Fruit fly (Drosophila melanogaster) whole organism, embryonic: ENCODE results near the gene CG17472.

Experiments used
- CG10274 ChIP-seq: fragments of 200-800 bp; sonication (Bioruptor generic); optimal IDR thresholded peaks from 3 replicates; lab custom pipeline; 2017; ENCODE audit warnings: missing biosample characterization, mild to moderate bottlenecking, missing genetic modification characterization
- CG11504 ChIP-seq: fragments of 200-800 bp; sonication (Bioruptor generic); optimal IDR thresholded peaks from 3 replicates; lab custom pipeline; 2019; ENCODE audit warnings: missing biosample characterization, mild to moderate bottlenecking, missing genetic modification characterization, moderate library complexity
- CG12769 ChIP-seq: fragments of 200-800 bp; sonication (Bioruptor generic); optimal IDR thresholded peaks from 2 replicates; lab custom pipeline; 2019; ENCODE audit warnings: missing biosample characterization, mild to moderate bottlenecking, missing genetic modification characterization, moderate library complexity
- CG13894 ChIP-seq: fragments of 200-800 bp; sonication (Bioruptor generic); optimal IDR thresholded peaks from 3 replicates; lab custom pipeline; 2018; ENCODE audit warnings: missing biosample characterization, mild to moderate bottlenecking, missing genetic modification characterization, moderate library complexity
- CG14710 ChIP-seq: fragments of 200-800 bp; sonication (Bioruptor generic); optimal IDR thresholded peaks from 3 replicates; lab custom pipeline; 2019; ENCODE audit warnings: missing biosample characterization, mild to moderate bottlenecking, missing genetic modification characterization, moderate library complexity
- CG15514 ChIP-seq: fragments of 200-800 bp; sonication (Bioruptor generic); optimal IDR thresholded peaks from 3 replicates; lab custom pipeline; 2017; ENCODE audit warnings: missing biosample characterization, missing genetic modification characterization, mild to moderate bottlenecking, moderate library complexity, missing genetic modification reagents
- CG15601 ChIP-seq: fragments of 200-800 bp; sonication (Bioruptor generic); optimal IDR thresholded peaks from 3 replicates; lab custom pipeline; 2019; ENCODE audit warnings: missing biosample characterization, mild to moderate bottlenecking, missing genetic modification characterization, moderate library complexity
- CG16813 ChIP-seq: fragments of 200-800 bp; sonication (Bioruptor generic); IDR thresholded peaks from 3 replicates; pipeline ENCODE4 v1.3.6; 2022; ENCODE audit warnings: missing biosample characterization, missing genetic modification characterization; ENCODE audit not compliant: partially characterized antibody
- CG17361 ChIP-seq: fragments of 200-800 bp; sonication (Bioruptor generic); IDR thresholded peaks from 3 replicates; pipeline ENCODE4 v1.3.6; 2022; ENCODE audit warnings: missing biosample characterization, missing genetic modification characterization
- CG1792 ChIP-seq: fragments of 200-800 bp; sonication (Bioruptor generic); optimal IDR thresholded peaks from 2 replicates; lab custom pipeline; 2016; ENCODE audit warnings: missing biosample characterization, missing genetic modification characterization
- CG18476 ChIP-seq: fragments of 200-800 bp; sonication (Bioruptor generic); optimal IDR thresholded peaks from 2 replicates; lab custom pipeline; 2016; ENCODE audit warnings: missing biosample characterization, mild to moderate bottlenecking, missing genetic modification characterization
- CG2712 ChIP-seq: fragments of 200-800 bp; optimal IDR thresholded peaks from 3 replicates; lab custom pipeline; 2019; ENCODE audit warnings: missing biosample characterization, mild to moderate bottlenecking, missing genetic modification characterization, moderate library complexity
- CG34224 ChIP-seq: fragments of 200-800 bp; sonication (Bioruptor generic); IDR thresholded peaks from 3 replicates; pipeline ENCODE4 v1.3.6; 2022; ENCODE audit warnings: missing biosample characterization, missing genetic modification characterization; ENCODE audit not compliant: partially characterized antibody
- CG3847 ChIP-seq: fragments of 200-800 bp; sonication (Bioruptor generic); IDR thresholded peaks from 2 replicates; pipeline ENCODE4 v1.3.6; 2022; ENCODE audit warnings: missing biosample characterization, missing genetic modification characterization
- CG3995 ChIP-seq: fragments of 200-800 bp; sonication (Bioruptor generic); optimal IDR thresholded peaks from 3 replicates; lab custom pipeline; 2016; ENCODE audit warnings: missing biosample characterization, missing genetic modification characterization
- CG5180 ChIP-seq: fragments of 200-800 bp; sonication (Bioruptor generic); optimal IDR thresholded peaks from 3 replicates; lab custom pipeline; 2017; ENCODE audit warnings: missing biosample characterization, missing genetic modification characterization, mild to moderate bottlenecking, moderate library complexity, missing genetic modification reagents
- CG6765 ChIP-seq: fragments of 200-800 bp; sonication (Bioruptor generic); optimal IDR thresholded peaks from 3 replicates; lab custom pipeline; 2017; ENCODE audit warnings: missing biosample characterization, mild to moderate bottlenecking, missing genetic modification characterization
- CG8290 ChIP-seq, 3 experiments: fragments of 200-800 bp; sonication (Bioruptor generic); optimal IDR thresholded peaks; 2 replicates each; lab custom pipeline; 2016 to 2019; ENCODE audit warnings: missing biosample characterization in 3 of 3, missing genetic modification characterization in 3 of 3, mild to moderate bottlenecking in 2 of 3, moderate library complexity in 1 of 3
- CHES-1-like ChIP-seq: fragments of 200-800 bp; sonication (Bioruptor generic); optimal IDR thresholded peaks from 2 replicates; lab custom pipeline; 2016; ENCODE audit warnings: missing biosample characterization, missing genetic modification characterization
- Dfd ChIP-seq, 2 experiments: fragments of >200 bp; optimal IDR thresholded peaks; 2 replicates each; lab custom pipeline; 2017; ENCODE audit warnings: missing biosample characterization in 2 of 2, missing genetic modification characterization in 2 of 2
- Ets65A ChIP-seq: fragments of 200-800 bp; sonication (Bioruptor generic); peaks from one replicate; lab custom pipeline; 2016; ENCODE audit warnings: missing biosample characterization, missing genetic modification characterization
- Hey ChIP-seq: fragments of 200-800 bp; sonication (Bioruptor generic); optimal IDR thresholded peaks from 3 replicates; lab custom pipeline; 2018; ENCODE audit warnings: missing biosample characterization, mild to moderate bottlenecking, missing genetic modification characterization
- Lhr ChIP-seq: fragments of 200-800 bp; sonication (Bioruptor generic); optimal IDR thresholded peaks from 3 replicates; lab custom pipeline; 2017; ENCODE audit warnings: mild to moderate bottlenecking, missing biosample characterization, missing genetic modification reagents, missing genetic modification characterization
- MBD-R2 ChIP-seq: fragments of 200-800 bp; sonication (Bioruptor generic); IDR thresholded peaks from 2 replicates; pipeline ENCODE4 v1.3.6; 2022; ENCODE audit warnings: missing biosample characterization, missing genetic modification characterization
- Max ChIP-seq: fragments of 200-800 bp; sonication (Bioruptor generic); optimal IDR thresholded peaks from 2 replicates; lab custom pipeline; 2016; ENCODE audit warnings: missing biosample characterization, mild to moderate bottlenecking, missing genetic modification characterization
- Med ChIP-seq: fragments of 200-800 bp; sonication (Bioruptor generic); peaks from one replicate; lab custom pipeline; 2016; ENCODE audit warnings: missing biosample characterization, missing genetic modification characterization, mild to moderate bottlenecking, inconsistent platforms, moderate library complexity
- Myb ChIP-seq: fragments of 200-800 bp; sonication (Bioruptor generic); optimal IDR thresholded peaks from 2 replicates; lab custom pipeline; 2016; ENCODE audit warnings: missing biosample characterization, missing genetic modification characterization
- Scr ChIP-seq: fragments of 200-800 bp; sonication (Bioruptor generic); IDR thresholded peaks from 2 replicates; pipeline ENCODE4 v1.3.6; 2022; ENCODE audit warnings: missing biosample characterization, missing genetic modification characterization; ENCODE audit not compliant: partially characterized antibody
- Sry-δ ChIP-seq: fragments of 200-800 bp; sonication (Bioruptor generic); optimal IDR thresholded peaks from 2 replicates; lab custom pipeline; 2016; ENCODE audit warnings: missing biosample characterization, missing genetic modification characterization
- Stat92E ChIP-seq, 3 experiments: fragments of >200 bp in 2 of 3; fragments of 200-800 bp in 1 of 3; sonication (Bioruptor generic) in 1 of 3; optimal IDR thresholded peaks; 2 replicates each; lab custom pipeline; 2017 to 2019; ENCODE audit warnings: missing biosample characterization in 3 of 3, missing genetic modification characterization in 3 of 3, mild to moderate bottlenecking in 1 of 3, moderate library complexity in 1 of 3
- YL-1 ChIP-seq: fragments of 200-800 bp; sonication (Bioruptor generic); optimal IDR thresholded peaks from 3 replicates; lab custom pipeline; 2017; ENCODE audit warnings: missing biosample characterization, mild to moderate bottlenecking, missing genetic modification characterization
- ato ChIP-seq: fragments of 200-800 bp; sonication (Bioruptor generic); IDR thresholded peaks from 2 replicates; pipeline ENCODE4 v1.3.6; 2022; ENCODE audit warnings: missing biosample characterization, missing genetic modification characterization; ENCODE audit not compliant: partially characterized antibody
- bbx ChIP-seq: fragments of 200-800 bp; sonication (Bioruptor generic); IDR thresholded peaks from 2 replicates; pipeline ENCODE4 v1.3.6; 2022; ENCODE audit warnings: missing biosample characterization, missing genetic modification characterization; ENCODE audit not compliant: partially characterized antibody
- chn ChIP-seq: fragments of 200-800 bp; sonication (Bioruptor generic); optimal IDR thresholded peaks from 2 replicates; lab custom pipeline; 2016; ENCODE audit warnings: missing biosample characterization, missing genetic modification characterization
- da ChIP-seq: fragments of 200-800 bp; sonication (Bioruptor generic); optimal IDR thresholded peaks from 2 replicates; lab custom pipeline; 2016; ENCODE audit warnings: missing biosample characterization, missing genetic modification characterization
- ftz-f1 ChIP-seq: fragments of 200-800 bp; sonication (Bioruptor generic); optimal IDR thresholded peaks from 2 replicates; lab custom pipeline; 2016; ENCODE audit warnings: missing biosample characterization, missing genetic modification characterization
- gfzf ChIP-seq: fragments of 200-800 bp; sonication (Bioruptor generic); optimal IDR thresholded peaks from 2 replicates; lab custom pipeline; 2016; ENCODE audit warnings: missing biosample characterization, mild to moderate bottlenecking, missing genetic modification characterization, moderate library complexity
- grau ChIP-seq: fragments of 200-800 bp; optimal IDR thresholded peaks from 3 replicates; lab custom pipeline; 2019; ENCODE audit warnings: missing biosample characterization, mild to moderate bottlenecking, missing genetic modification characterization, moderate library complexity
- ken ChIP-seq: fragments of 200-800 bp; sonication (Bioruptor generic); IDR thresholded peaks from 3 replicates; pipeline ENCODE4 v1.3.6; 2022; ENCODE audit warnings: missing biosample characterization, missing genetic modification characterization
- knrl ChIP-seq: fragments of 200-800 bp; sonication (Bioruptor generic); IDR thresholded peaks from 3 replicates; pipeline ENCODE4 v1.3.6; 2022; ENCODE audit warnings: missing biosample characterization, missing genetic modification characterization; ENCODE audit not compliant: partially characterized antibody
- lov ChIP-seq, 2 experiments: fragments of 200-800 bp in 1 of 2; fragments of >200 bp in 1 of 2; sonication (Bioruptor generic) in 1 of 2; IDR thresholded peaks in 1 of 2; optimal IDR thresholded peaks in 1 of 2; 2 replicates in 1 of 2; 3 replicates in 1 of 2; pipeline versions ENCODE4 v1.3.6 to Lab custom; 2017 to 2022; ENCODE audit warnings: missing biosample characterization in 1 of 2, missing genetic modification characterization in 1 of 2
- mld ChIP-seq: fragments of 200-800 bp; sonication (Bioruptor generic); IDR thresholded peaks from 3 replicates; pipeline ENCODE4 v1.3.6; 2022; ENCODE audit warnings: missing biosample characterization, missing genetic modification characterization; ENCODE audit not compliant: partially characterized antibody
- nmo ChIP-seq: fragments of 200-800 bp; sonication (Bioruptor generic); optimal IDR thresholded peaks from 2 replicates; lab custom pipeline; 2018; ENCODE audit warnings: missing biosample characterization, mild to moderate bottlenecking, missing genetic modification characterization, moderate library complexity
- phol ChIP-seq: fragments of 200-800 bp; sonication (Bioruptor generic); optimal IDR thresholded peaks from 3 replicates; lab custom pipeline; 2018; ENCODE audit warnings: missing biosample characterization, mild to moderate bottlenecking, missing genetic modification characterization, moderate library complexity
- pzg ChIP-seq: fragments of 200-800 bp; sonication (Bioruptor generic); optimal IDR thresholded peaks from 3 replicates; lab custom pipeline; 2018; ENCODE audit warnings: missing biosample characterization, mild to moderate bottlenecking, missing genetic modification characterization, moderate library complexity
- stc ChIP-seq: fragments of 200-800 bp; sonication (Bioruptor generic); IDR thresholded peaks from 2 replicates; pipeline ENCODE4 v1.3.6; 2022; ENCODE audit warnings: missing biosample characterization, missing genetic modification characterization
- trem ChIP-seq: fragments of 200-800 bp; optimal IDR thresholded peaks from 3 replicates; lab custom pipeline; 2019; ENCODE audit warnings: missing biosample characterization, mild to moderate bottlenecking, missing genetic modification characterization, moderate library complexity

Gene CG17472

dm6 chr2L:20638413-20638812 is 4.1 kb downstream of the CG17472 start (continued):
- TF ChIP-seq CG14710 (tag; lab: Kevin White, UChicago) (peak; percentile 43), grau (tag; lab: Kevin White, UChicago) (peak; percentile 2), pzg (GFP tag; lab: Kevin White, UChicago) (peak; percentile 85), nmo (GFP tag; lab: Kevin White, UChicago) (peak; percentile 35), trem (peak; percentile 68), Med (peak; percentile 79), CG2712 (no peak), Dfd (GFP tag; optimal IDR thresholded peaks at IDR 0.05; lab: Kevin White, UChicago) (no peak), ato (0 out of 2 replicates have a peak, but pooled peaks have one; percentile 15), CG5180 (GFP tag; lab: Kevin White, UChicago) (no peak), Max (GFP tag; lab: Kevin White, UChicago) (peak; percentile 8), mld (GFP tag; lab: Robert Waterston, UW) (peak; percentile 44; the same call in 1 of the 3 replicates), CG18476 (no peak), CHES-1-like (no peak), chn (GFP tag; lab: Kevin White, UChicago) (peak; percentile 31), Scr (GFP tag; lab: Robert Waterston, UW) (peak; percentile 25; the same call in 1 of the 2 replicates), CG34224 (GFP tag; lab: Robert Waterston, UW) (peak; percentile 45; the same call in 1 of the 3 replicates), CG3847 (GFP tag; lab: Robert Waterston, UW) (peak; percentile 72), gfzf (GFP tag; lab: Kevin White, UChicago) (peak; percentile 90), CG16813 (GFP tag; lab: Robert Waterston, UW) (peak; percentile 49; the same call in 2 of the 3 replicates), CG13894 (peak; percentile 32), knrl (peak; percentile 60), CG3995 (GFP tag; lab: Kevin White, UChicago) (peak; percentile 65), ken (GFP tag; lab: Robert Waterston, UW) (peak; percentile 43; the same call in 2 of the 3 replicates), CG12769 (peak; percentile 67), da (GFP tag; lab: Kevin White, UChicago) (no peak), Stat92E (GFP tag; optimal IDR thresholded peaks at IDR 0.05; lab: Kevin White, UChicago) (peak in 1 of 3 experiments; percentile 36), Hey (tag; lab: Kevin White, UChicago) (no peak), stc (0 out of 2 replicates have a peak, but pooled peaks have one; percentile 33), CG15514 (GFP tag; lab: Kevin White, UChicago) (peak; percentile 54), CG11504 (tag; lab: Kevin White, UChicago) (peak; percentile 35), CG10274 (GFP tag; lab: Kevin White, UChicago) (no peak), CG1792 (GFP tag; lab: Kevin White, UChicago) (no peak), Lhr (GFP tag; lab: Kevin White, UChicago) (peak; percentile 98), MBD-R2 (GFP tag; lab: Robert Waterston, UW) (peak; percentile 90), Sry-δ (peak; percentile 19), CG8290 (GFP tag; optimal IDR thresholded peaks at IDR 0.05; lab: Kevin White, UChicago) (peak; percentile 30), CG8290 (tag; optimal IDR thresholded peaks at IDR 0.05; lab: Kevin White, UChicago) (peak in 1 of 2 experiments; percentile 55), bbx (GFP tag; lab: Robert Waterston, UW) (peak; percentile 49), CG6765 (no peak), lov (optimal IDR thresholded peaks at IDR 0.05; lab: Kevin White, UChicago) (no peak), lov (GFP tag; IDR thresholded peaks at IDR 0.05; lab: Robert Waterston, UW) (peak; percentile 17; the same call in 1 of the 3 replicates), CG17361 (GFP tag; lab: Robert Waterston, UW) (peak; percentile 38; the same call in 1 of the 3 replicates), ftz-f1 (GFP tag; lab: Kevin White, UChicago) (no peak), Myb (peak; percentile 27), phol (tag; lab: Kevin White, UChicago) (peak; percentile 20), YL-1 (peak; percentile 29), CG15601 (peak; percentile 10), Ets65A (GFP tag; lab: Kevin White, UChicago) (peak; percentile 72)
